Fruit fly (Drosophila melanogaster) whole organism, embryonic: ENCODE results near the gene CG15880.
A peak's percentile ranks its signal among the peaks of the same experiment; 100 is the strongest.

Source experiments
- B-H2 ChIP-seq: fragments of 200-800 bp; sonication (Bioruptor generic); optimal IDR thresholded peaks from 2 replicates; lab custom pipeline; 2018; ENCODE audit warnings: missing biosample characterization, mild to moderate bottlenecking, missing genetic modification characterization
- BEAF-32 ChIP-seq: fragments of 200-800 bp; sonication (Bioruptor generic); optimal IDR thresholded peaks from 3 replicates; lab custom pipeline; 2017; ENCODE audit warnings: missing biosample characterization, missing genetic modification characterization, mild to moderate bottlenecking, moderate library complexity, missing genetic modification reagents
- CG11560 ChIP-seq: fragments of 200-800 bp; sonication (Bioruptor generic); IDR thresholded peaks from 3 replicates; pipeline ENCODE4 v1.3.6; 2022; ENCODE audit warnings: missing biosample characterization, missing genetic modification characterization
- CG11695 ChIP-seq: fragments of 200-800 bp; sonication (Bioruptor generic); IDR thresholded peaks from 3 replicates; pipeline ENCODE4 v1.3.6; 2022; ENCODE audit warnings: missing biosample characterization, missing genetic modification characterization
- CG12219 ChIP-seq: fragments of 200-800 bp; sonication (Bioruptor generic); optimal IDR thresholded peaks from 3 replicates; lab custom pipeline; 2018; ENCODE audit warnings: missing biosample characterization, mild to moderate bottlenecking, missing genetic modification characterization
- CG12391 ChIP-seq: fragments of 200-800 bp; sonication (Bioruptor generic); optimal IDR thresholded peaks from 3 replicates; lab custom pipeline; 2018; ENCODE audit warnings: missing biosample characterization, mild to moderate bottlenecking, missing genetic modification characterization, moderate library complexity
- CG12659 ChIP-seq: fragments of 200-800 bp; sonication (Bioruptor generic); optimal IDR thresholded peaks from 3 replicates; lab custom pipeline; 2017; ENCODE audit warnings: mild to moderate bottlenecking, missing biosample characterization, missing genetic modification reagents, missing genetic modification characterization
- CG15601 ChIP-seq: fragments of 200-800 bp; sonication (Bioruptor generic); optimal IDR thresholded peaks from 3 replicates; lab custom pipeline; 2019; ENCODE audit warnings: missing biosample characterization, mild to moderate bottlenecking, missing genetic modification characterization, moderate library complexity
- CG1647 ChIP-seq: fragments of 200-800 bp; sonication (Bioruptor generic); optimal IDR thresholded peaks from 3 replicates; lab custom pipeline; 2016; ENCODE audit warnings: missing biosample characterization, missing genetic modification characterization
- CG16779 ChIP-seq: fragments of 200-800 bp; sonication (Bioruptor generic); IDR thresholded peaks from 2 replicates; pipeline ENCODE4 v1.3.6; 2022; ENCODE audit warnings: missing biosample characterization, missing genetic modification characterization
- CG17361 ChIP-seq: fragments of 200-800 bp; sonication (Bioruptor generic); IDR thresholded peaks from 3 replicates; pipeline ENCODE4 v1.3.6; 2022; ENCODE audit warnings: missing biosample characterization, missing genetic modification characterization
- CG17829 ChIP-seq: fragments of 200-800 bp; optimal IDR thresholded peaks from 2 replicates; lab custom pipeline; 2019; ENCODE audit warnings: missing biosample characterization, mild to moderate bottlenecking, missing genetic modification characterization, moderate library complexity
- CG30403 ChIP-seq: fragments of 200-800 bp; sonication (Bioruptor generic); optimal IDR thresholded peaks from 3 replicates; lab custom pipeline; 2016; ENCODE audit warnings: missing biosample characterization, missing genetic modification characterization
- CG31441 ChIP-seq: fragments of 200-800 bp; sonication (Bioruptor generic); IDR thresholded peaks from 2 replicates; pipeline ENCODE4 v1.3.6; 2022; ENCODE audit warnings: missing biosample characterization, missing genetic modification characterization
- CG33213 ChIP-seq: fragments of 200-800 bp; sonication (Bioruptor generic); optimal IDR thresholded peaks from 3 replicates; lab custom pipeline; 2016; ENCODE audit warnings: missing biosample characterization, missing genetic modification characterization
- CG4820 ChIP-seq: fragments of 200-800 bp; sonication (Bioruptor generic); optimal IDR thresholded peaks from 3 replicates; lab custom pipeline; 2016; ENCODE audit warnings: missing biosample characterization, missing genetic modification characterization
- CG5953 ChIP-seq: fragments of 200-800 bp; sonication (Bioruptor generic); IDR thresholded peaks from 2 replicates; pipeline ENCODE4 v1.3.6; 2022; ENCODE audit warnings: missing biosample characterization, missing genetic modification characterization
- CG7556 ChIP-seq: fragments of 200-800 bp; sonication (Bioruptor generic); optimal IDR thresholded peaks from 2 replicates; lab custom pipeline; 2017; ENCODE audit warnings: missing biosample characterization, mild to moderate bottlenecking, missing genetic modification characterization
- CG8281 ChIP-seq: fragments of 200-800 bp; sonication (Bioruptor generic); optimal IDR thresholded peaks from 2 replicates; lab custom pipeline; 2018; ENCODE audit warnings: missing biosample characterization, mild to moderate bottlenecking, missing genetic modification characterization, moderate library complexity
- CG8924 ChIP-seq: fragments of 200-800 bp; optimal IDR thresholded peaks from 3 replicates; lab custom pipeline; 2019; ENCODE audit warnings: missing biosample characterization, mild to moderate bottlenecking, missing genetic modification characterization, moderate library complexity
- CG8944 ChIP-seq: fragments of 200-800 bp; sonication (Bioruptor generic); optimal IDR thresholded peaks from 3 replicates; lab custom pipeline; 2016; ENCODE audit warnings: missing biosample characterization, missing genetic modification characterization
- CG9797 ChIP-seq: fragments of 200-800 bp; sonication (Bioruptor generic); optimal IDR thresholded peaks from 3 replicates; lab custom pipeline; 2018; ENCODE audit warnings: missing biosample characterization, mild to moderate bottlenecking, missing genetic modification characterization
- Dll ChIP-seq: fragments of 200-800 bp; sonication (Bioruptor generic); IDR thresholded peaks from 4 replicates; pipeline ENCODE4 v1.3.6; 2022; ENCODE audit warnings: missing biosample characterization, missing genetic modification characterization; ENCODE audit not compliant: partially characterized antibody
- H15 ChIP-seq: fragments of 200-800 bp; sonication (Bioruptor generic); IDR thresholded peaks from 3 replicates; pipeline ENCODE4 v1.3.6; 2022; ENCODE audit warnings: missing biosample characterization, missing genetic modification characterization
- Jarid2 ChIP-seq: fragments of 200-800 bp; sonication (Bioruptor generic); optimal IDR thresholded peaks from 3 replicates; lab custom pipeline; 2017; ENCODE audit warnings: mild to moderate bottlenecking, missing biosample characterization, missing genetic modification reagents, missing genetic modification characterization
- NfI ChIP-seq: fragments of 200-800 bp; sonication (Bioruptor generic); optimal IDR thresholded peaks from 3 replicates; lab custom pipeline; 2018; ENCODE audit warnings: missing biosample characterization, mild to moderate bottlenecking, missing genetic modification characterization, moderate library complexity
- Sry-δ ChIP-seq: fragments of 200-800 bp; sonication (Bioruptor generic); optimal IDR thresholded peaks from 2 replicates; lab custom pipeline; 2016; ENCODE audit warnings: missing biosample characterization, missing genetic modification characterization
- abd-A ChIP-seq: fragments of 200-800 bp; sonication (Bioruptor generic); optimal IDR thresholded peaks from 3 replicates; lab custom pipeline; 2019; ENCODE audit warnings: missing biosample characterization, mild to moderate bottlenecking, missing genetic modification characterization, moderate library complexity
- chn ChIP-seq: fragments of 200-800 bp; sonication (Bioruptor generic); optimal IDR thresholded peaks from 2 replicates; lab custom pipeline; 2016; ENCODE audit warnings: missing biosample characterization, missing genetic modification characterization
- croc ChIP-seq: fragments of 200-800 bp; sonication (Bioruptor generic); conservative IDR thresholded peaks from 3 replicates; pipeline ENCODE4 v1.3.6; 2022; ENCODE audit warnings: missing biosample characterization, missing genetic modification characterization
- dm ChIP-seq: fragments of 200-800 bp; sonication (Bioruptor generic); optimal IDR thresholded peaks from 3 replicates; lab custom pipeline; 2016; ENCODE audit warnings: missing biosample characterization, missing genetic modification characterization
- dpn ChIP-seq, 2 experiments: fragments of 200-800 bp; sonication (Bioruptor generic); optimal IDR thresholded peaks; 3 replicates each; lab custom pipeline; 2016; ENCODE audit warnings: missing biosample characterization in 2 of 2, missing genetic modification characterization in 2 of 2
- fd102C ChIP-seq: fragments of 200-800 bp; sonication (Bioruptor generic); optimal IDR thresholded peaks from 2 replicates; lab custom pipeline; 2018; ENCODE audit warnings: missing biosample characterization, mild to moderate bottlenecking, missing genetic modification characterization, moderate library complexity
- fd96Cb ChIP-seq: fragments of 200-800 bp; sonication (Bioruptor generic); optimal IDR thresholded peaks from 2 replicates; lab custom pipeline; 2018; ENCODE audit warnings: missing biosample characterization, mild to moderate bottlenecking, missing genetic modification characterization, moderate library complexity
- ind ChIP-seq: fragments of 200-800 bp; sonication (Bioruptor generic); optimal IDR thresholded peaks from 3 replicates; lab custom pipeline; 2016; ENCODE audit warnings: missing biosample characterization, missing genetic modification characterization
- kay ChIP-seq: fragments of 200-800 bp; sonication (Bioruptor generic); optimal IDR thresholded peaks from 2 replicates; lab custom pipeline; 2016; ENCODE audit warnings: missing biosample characterization, missing genetic modification characterization
- lilli ChIP-seq: fragments of 200-800 bp; sonication (Bioruptor generic); optimal IDR thresholded peaks from 3 replicates; lab custom pipeline; 2016; ENCODE audit warnings: missing biosample characterization, missing genetic modification characterization
- nerfin-1 ChIP-seq: fragments of 200-800 bp; sonication (Bioruptor generic); optimal IDR thresholded peaks from 3 replicates; lab custom pipeline; 2019; ENCODE audit warnings: missing biosample characterization, mild to moderate bottlenecking, missing genetic modification characterization, moderate library complexity
- nerfin-2 ChIP-seq: fragments of 200-800 bp; sonication (Bioruptor generic); IDR thresholded peaks from 2 replicates; pipeline ENCODE4 v1.3.6; 2022; ENCODE audit warnings: missing biosample characterization, missing genetic modification characterization; ENCODE audit not compliant: partially characterized antibody
- odd ChIP-seq: fragments of 200-800 bp; sonication (Bioruptor generic); optimal IDR thresholded peaks from 2 replicates; lab custom pipeline; 2017; ENCODE audit warnings: missing biosample characterization, mild to moderate bottlenecking, missing genetic modification characterization
- org-1 ChIP-seq: fragments of 200-800 bp; sonication (Bioruptor generic); optimal IDR thresholded peaks from 2 replicates; lab custom pipeline; 2017; ENCODE audit warnings: missing biosample characterization, missing genetic modification characterization
- pfk ChIP-seq: fragments of 200-800 bp; sonication (Bioruptor generic); optimal IDR thresholded peaks from 2 replicates; lab custom pipeline; 2018; ENCODE audit warnings: missing biosample characterization, mild to moderate bottlenecking, missing genetic modification characterization, moderate library complexity
- tna ChIP-seq: fragments of 200-800 bp; sonication (Bioruptor generic); IDR thresholded peaks from 2 replicates; pipeline ENCODE4 v1.3.6; 2022; ENCODE audit warnings: missing biosample characterization, missing genetic modification characterization; ENCODE audit not compliant: partially characterized antibody
- toy ChIP-seq: fragments of 200-800 bp; sonication (Bioruptor generic); IDR thresholded peaks from 2 replicates; pipeline ENCODE4 v1.3.6; 2022; ENCODE audit warnings: missing biosample characterization, missing genetic modification characterization
- unc-4 ChIP-seq: fragments of 200-800 bp; sonication (Bioruptor generic); IDR thresholded peaks from 2 replicates; pipeline ENCODE4 v1.3.6; 2022; ENCODE audit warnings: missing biosample characterization, missing genetic modification characterization; ENCODE audit not compliant: partially characterized antibody
- unpg ChIP-seq: fragments of 200-800 bp; sonication (Bioruptor generic); optimal IDR thresholded peaks from 3 replicates; lab custom pipeline; 2018; ENCODE audit warnings: missing biosample characterization, mild to moderate bottlenecking, missing genetic modification characterization, moderate library complexity
- wdn ChIP-seq: fragments of 200-800 bp; sonication (Bioruptor generic); IDR thresholded peaks from 2 replicates; pipeline ENCODE4 v1.3.6; 2022; ENCODE audit warnings: missing biosample characterization, missing genetic modification characterization
- zen2 ChIP-seq: fragments of 200-800 bp; sonication (Bioruptor generic); IDR thresholded peaks from 3 replicates; pipeline ENCODE4 v1.3.6; 2022; ENCODE audit warnings: missing biosample characterization, missing genetic modification characterization; ENCODE audit not compliant: partially characterized antibody

The CG15880 gene

DNA sequence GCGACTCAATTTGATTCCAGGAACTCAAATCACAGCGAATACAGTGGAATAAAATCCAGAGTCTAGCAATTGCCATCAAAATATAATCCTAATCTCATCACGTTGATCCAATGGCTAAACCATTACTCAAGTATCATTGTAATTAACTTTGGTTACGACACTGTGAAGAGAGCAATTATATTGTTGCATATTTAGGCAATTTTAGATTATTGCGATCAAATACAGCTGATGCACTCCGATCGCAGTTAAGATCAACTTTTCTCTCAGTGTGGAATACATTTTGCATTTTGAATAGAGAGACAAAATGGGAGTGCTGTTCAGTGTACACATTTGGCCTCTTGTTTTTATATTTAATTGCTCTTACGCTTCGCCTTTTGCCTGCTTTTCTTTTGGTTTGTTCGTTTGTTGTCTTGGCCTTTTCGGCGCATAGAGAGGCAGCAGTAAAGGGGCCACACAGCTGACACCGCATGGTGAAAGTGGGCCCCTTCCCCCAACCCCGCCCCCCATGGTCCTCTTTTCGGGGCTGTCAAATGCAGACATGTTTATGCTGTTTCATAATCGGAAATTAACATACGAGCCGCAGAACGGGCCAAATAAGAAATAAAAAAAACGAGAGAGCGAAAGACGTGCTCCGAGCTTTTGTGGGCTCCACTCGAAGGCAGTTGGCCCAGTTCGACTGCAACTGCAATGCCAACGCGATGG, 28.6 kb upstream of the CG15880 start (continued):
- TF ChIP-seq CG33213 (GFP tag; lab: Kevin White, UChicago) (peak; percentile 39), kay (peak; percentile 15), toy (no peak), CG8924 (peak; percentile 50), croc (GFP tag; lab: Robert Waterston, UW) (peak; percentile 38; the same call in 2 of the 3 replicates), NfI (GFP tag; lab: Kevin White, UChicago) (peak; percentile 61), BEAF-32 (GFP tag; lab: Kevin White, UChicago) (no peak), org-1 (GFP tag; lab: Kevin White, UChicago) (peak; percentile 58), abd-A (tag; lab: Kevin White, UChicago) (peak; percentile 0), CG30403 (peak; percentile 66), CG5953 (GFP tag; lab: Robert Waterston, UW) (no peak), CG1647 (GFP tag; lab: Kevin White, UChicago) (peak; percentile 48), fd96Cb (tag; lab: Kevin White, UChicago) (peak; percentile 64), CG12391 (tag; lab: Kevin White, UChicago) (peak; percentile 55), nerfin-2 (GFP tag; lab: Robert Waterston, UW) (no peak), Sry-δ (GFP tag; lab: Kevin White, UChicago) (peak; percentile 23), ind (GFP tag; lab: Kevin White, UChicago) (peak; percentile 70), zen2 (GFP tag; lab: Robert Waterston, UW) (no peak), CG31441 (GFP tag; lab: Robert Waterston, UW) (peak; percentile 79), CG7556 (GFP tag; lab: Kevin White, UChicago) (peak; percentile 62), Dll (GFP tag; lab: Robert Waterston, UW) (no peak), odd (GFP tag; lab: Kevin White, UChicago) (peak; percentile 29), unc-4 (no peak), fd102C (GFP tag; lab: Kevin White, UChicago) (no peak), CG17829 (tag; lab: Kevin White, UChicago) (peak; percentile 60), nerfin-1 (tag; lab: Kevin White, UChicago) (peak; percentile 43), CG17361 (GFP tag; lab: Robert Waterston, UW) (peak; percentile 77; the same call in 2 of the 3 replicates), CG12659 (GFP tag; lab: Kevin White, UChicago) (peak; percentile 26), CG8944 (GFP tag; lab: Kevin White, UChicago) (no peak), CG9797 (GFP tag; lab: Kevin White, UChicago) (no peak), CG8281 (tag; lab: Kevin White, UChicago) (peak; percentile 11), lilli (GFP tag; lab: Kevin White, UChicago) (peak; percentile 49), CG15601 (tag; lab: Kevin White, UChicago) (peak; percentile 39), CG16779 (GFP tag; lab: Robert Waterston, UW) (no peak), CG11560 (tag; lab: Robert Waterston, UW) (no peak), wdn (GFP tag; lab: Robert Waterston, UW) (no peak), Jarid2 (GFP tag; lab: Kevin White, UChicago) (peak; percentile 12), pfk (no peak), CG4820 (GFP tag; lab: Kevin White, UChicago) (peak; percentile 54), CG12219 (peak; percentile 68), dm (no peak), H15 (0 out of 3 replicates have a peak, but pooled peaks have one; percentile 51), unpg (GFP tag; lab: Kevin White, UChicago) (peak; percentile 71), dpn (GFP tag; optimal IDR thresholded peaks at IDR 0.05; lab: Kevin White, UChicago) (peak; percentile 61 to 65), B-H2 (GFP tag; lab: Kevin White, UChicago) (no peak), CG11695 (GFP tag; lab: Robert Waterston, UW) (no peak), tna (no peak), chn (GFP tag; lab: Kevin White, UChicago) (peak; percentile 29)
